Fruit fly (Drosophila melanogaster) whole organism, embryonic: ENCODE results near the gene Gga.
A peak's percentile ranks its signal among the peaks of the same experiment; 100 is the strongest.

Experiments
- Blimp-1 ChIP-seq: fragments of 200-800 bp; sonication (Bioruptor generic); optimal IDR thresholded peaks from 3 replicates; lab custom pipeline; 2018; ENCODE audit warnings: missing biosample characterization, missing genetic modification characterization, mild to moderate bottlenecking, moderate library complexity, missing genetic modification reagents
- CG11093 ChIP-seq: fragments of 200-800 bp; sonication (Bioruptor generic); IDR thresholded peaks from 3 replicates; pipeline ENCODE4 v1.3.6; 2022; ENCODE audit warnings: missing biosample characterization, missing genetic modification characterization
- CG11695 ChIP-seq: fragments of 200-800 bp; sonication (Bioruptor generic); IDR thresholded peaks from 3 replicates; pipeline ENCODE4 v1.3.6; 2022; ENCODE audit warnings: missing biosample characterization, missing genetic modification characterization
- CG12155 ChIP-seq: fragments of 200-800 bp; sonication (Bioruptor generic); optimal IDR thresholded peaks from 3 replicates; lab custom pipeline; 2016; ENCODE audit warnings: missing biosample characterization, missing genetic modification characterization
- CG12744 ChIP-seq: fragments of 200-800 bp; sonication (Bioruptor generic); optimal IDR thresholded peaks from 2 replicates; lab custom pipeline; 2016; ENCODE audit warnings: missing biosample characterization, missing genetic modification characterization
- CG13424 ChIP-seq: fragments of 200-800 bp; sonication (Bioruptor generic); optimal IDR thresholded peaks from 2 replicates; lab custom pipeline; 2019; ENCODE audit warnings: missing biosample characterization, mild to moderate bottlenecking, missing genetic modification characterization, moderate library complexity
- CG2116 ChIP-seq: fragments of 200-800 bp; sonication (Bioruptor generic); optimal IDR thresholded peaks from 3 replicates; lab custom pipeline; 2018; ENCODE audit warnings: missing biosample characterization, mild to moderate bottlenecking, missing genetic modification characterization
- CG31388 ChIP-seq: fragments of 200-800 bp; sonication (Bioruptor generic); optimal IDR thresholded peaks from 2 replicates; lab custom pipeline; 2016; ENCODE audit warnings: missing biosample characterization, missing genetic modification characterization
- CG33557 ChIP-seq: fragments of 200-800 bp; sonication (Bioruptor generic); optimal IDR thresholded peaks from 2 replicates; lab custom pipeline; 2019; ENCODE audit warnings: missing biosample characterization, mild to moderate bottlenecking, missing genetic modification characterization, moderate library complexity
- CG3995 ChIP-seq: fragments of 200-800 bp; sonication (Bioruptor generic); optimal IDR thresholded peaks from 3 replicates; lab custom pipeline; 2016; ENCODE audit warnings: missing biosample characterization, missing genetic modification characterization
- CG4820 ChIP-seq: fragments of 200-800 bp; sonication (Bioruptor generic); optimal IDR thresholded peaks from 3 replicates; lab custom pipeline; 2016; ENCODE audit warnings: missing biosample characterization, missing genetic modification characterization
- CG4854 ChIP-seq: fragments of 200-800 bp; sonication (Bioruptor generic); optimal IDR thresholded peaks from 2 replicates; lab custom pipeline; 2016; ENCODE audit warnings: missing biosample characterization, missing genetic modification characterization, inconsistent platforms
- CG7839 ChIP-seq: fragments of 200-800 bp; sonication (Bioruptor generic); optimal IDR thresholded peaks from 3 replicates; lab custom pipeline; 2018; ENCODE audit warnings: missing biosample characterization, mild to moderate bottlenecking, missing genetic modification characterization, moderate library complexity
- CG8478 ChIP-seq: fragments of >200 bp; optimal IDR thresholded peaks from 2 replicates; lab custom pipeline; 2018
- CG8944 ChIP-seq: fragments of 200-800 bp; sonication (Bioruptor generic); optimal IDR thresholded peaks from 3 replicates; lab custom pipeline; 2016; ENCODE audit warnings: missing biosample characterization, missing genetic modification characterization
- CTCF ChIP-seq: fragments of 200-800 bp; sonication (Bioruptor generic); optimal IDR thresholded peaks from 2 replicates; lab custom pipeline; 2017; ENCODE audit warnings: missing biosample characterization, mild to moderate bottlenecking, missing genetic modification characterization, moderate library complexity
- Dek ChIP-seq: fragments of 200-800 bp; sonication (Bioruptor generic); optimal IDR thresholded peaks from 3 replicates; lab custom pipeline; 2019; ENCODE audit warnings: missing biosample characterization, mild to moderate bottlenecking, missing genetic modification characterization, moderate library complexity
- Dfd ChIP-seq, 2 experiments: fragments of >200 bp; optimal IDR thresholded peaks; 2 replicates each; lab custom pipeline; 2017; ENCODE audit warnings: missing biosample characterization in 2 of 2, missing genetic modification characterization in 2 of 2
- Dp ChIP-seq: fragments of 200-800 bp; sonication (Bioruptor generic); optimal IDR thresholded peaks from 2 replicates; lab custom pipeline; 2018; ENCODE audit warnings: missing biosample characterization, mild to moderate bottlenecking, missing genetic modification characterization, moderate library complexity
- Dref ChIP-seq: fragments of 200-800 bp; sonication (Bioruptor generic); IDR thresholded peaks from 2 replicates; pipeline ENCODE4 v1.3.6; 2022; ENCODE audit warnings: missing biosample characterization, missing genetic modification characterization
- HLH4C ChIP-seq: fragments of 200-800 bp; sonication (Bioruptor generic); IDR thresholded peaks from 3 replicates; pipeline ENCODE4 v1.3.6; 2022; ENCODE audit warnings: missing biosample characterization, missing genetic modification characterization; ENCODE audit not compliant: partially characterized antibody
- HLHmδ ChIP-seq: fragments of 200-800 bp; sonication (Bioruptor generic); optimal IDR thresholded peaks from 2 replicates; lab custom pipeline; 2018; ENCODE audit warnings: missing biosample characterization, mild to moderate bottlenecking, missing genetic modification characterization, moderate library complexity
- Hand ChIP-seq: fragments of 200-800 bp; sonication (Bioruptor generic); optimal IDR thresholded peaks from 2 replicates; lab custom pipeline; 2017; ENCODE audit warnings: mild to moderate bottlenecking, missing biosample characterization, missing genetic modification reagents, missing genetic modification characterization
- Hmx ChIP-seq: fragments of 200-800 bp; sonication (Bioruptor generic); optimal IDR thresholded peaks from 2 replicates; lab custom pipeline; 2016; ENCODE audit warnings: missing biosample characterization, missing genetic modification characterization
- Hr78 ChIP-seq, 2 experiments: fragments of 200-800 bp in 1 of 2; fragments of >200 bp in 1 of 2; sonication (Bioruptor generic) in 1 of 2; optimal IDR thresholded peaks; 2 replicates each; lab custom pipeline; 2017 to 2019; ENCODE audit warnings: missing biosample characterization in 2 of 2, missing genetic modification characterization in 2 of 2, mild to moderate bottlenecking in 1 of 2, moderate library complexity in 1 of 2
- Jarid2 ChIP-seq: fragments of 200-800 bp; sonication (Bioruptor generic); optimal IDR thresholded peaks from 3 replicates; lab custom pipeline; 2017; ENCODE audit warnings: mild to moderate bottlenecking, missing biosample characterization, missing genetic modification reagents, missing genetic modification characterization
- Lpt ChIP-seq: fragments of >200 bp; optimal IDR thresholded peaks from 2 replicates; lab custom pipeline; 2018; ENCODE audit warnings: missing biosample characterization, missing genetic modification characterization
- Max ChIP-seq: fragments of 200-800 bp; sonication (Bioruptor generic); optimal IDR thresholded peaks from 2 replicates; lab custom pipeline; 2016; ENCODE audit warnings: missing biosample characterization, mild to moderate bottlenecking, missing genetic modification characterization
- Scr ChIP-seq: fragments of 200-800 bp; sonication (Bioruptor generic); IDR thresholded peaks from 2 replicates; pipeline ENCODE4 v1.3.6; 2022; ENCODE audit warnings: missing biosample characterization, missing genetic modification characterization; ENCODE audit not compliant: partially characterized antibody
- al ChIP-seq: fragments of 200-800 bp; sonication (Bioruptor generic); IDR thresholded peaks from 2 replicates; pipeline ENCODE4 v1.3.6; 2022; ENCODE audit warnings: missing biosample characterization, missing genetic modification characterization
- amos ChIP-seq: fragments of 200-800 bp; sonication (Bioruptor generic); IDR thresholded peaks from 2 replicates; pipeline ENCODE4 v1.3.6; 2022; ENCODE audit warnings: missing biosample characterization, missing genetic modification characterization; ENCODE audit not compliant: partially characterized antibody
- ap ChIP-seq: fragments of 200-800 bp; sonication (Bioruptor generic); IDR thresholded peaks from 2 replicates; pipeline ENCODE4 v1.3.6; 2022; ENCODE audit warnings: missing biosample characterization, missing genetic modification characterization
- chn ChIP-seq: fragments of 200-800 bp; sonication (Bioruptor generic); optimal IDR thresholded peaks from 2 replicates; lab custom pipeline; 2016; ENCODE audit warnings: missing biosample characterization, missing genetic modification characterization
- dmrt99B ChIP-seq: fragments of 200-800 bp; sonication (Bioruptor generic); optimal IDR thresholded peaks from 2 replicates; lab custom pipeline; 2018; ENCODE audit warnings: missing biosample characterization, mild to moderate bottlenecking, missing genetic modification characterization, moderate library complexity
- esg ChIP-seq: fragments of 200-800 bp; sonication (Bioruptor generic); conservative IDR thresholded peaks from 2 replicates; pipeline ENCODE4 v1.3.6; 2022; ENCODE audit warnings: missing biosample characterization, missing genetic modification characterization
- fd3F ChIP-seq: fragments of 200-800 bp; sonication (Bioruptor generic); optimal IDR thresholded peaks from 2 replicates; lab custom pipeline; 2018; ENCODE audit warnings: missing biosample characterization, mild to moderate bottlenecking, missing genetic modification characterization, moderate library complexity
- gro ChIP-seq: fragments of 200-800 bp; sonication (Bioruptor generic); optimal IDR thresholded peaks from 2 replicates; lab custom pipeline; 2016; ENCODE audit warnings: missing biosample characterization, missing genetic modification characterization
- hkb ChIP-seq, 2 experiments: fragments of 200-800 bp in 1 of 2; fragments of >200 bp in 1 of 2; sonication (Bioruptor generic) in 1 of 2; IDR thresholded peaks in 1 of 2; optimal IDR thresholded peaks in 1 of 2; 2 replicates each; pipeline versions ENCODE4 v1.3.6 to Lab custom; 2017 to 2022; ENCODE audit warnings: missing biosample characterization in 1 of 2, missing genetic modification characterization in 1 of 2
- maf-S ChIP-seq: fragments of 200-800 bp; sonication (Bioruptor generic); optimal IDR thresholded peaks from 2 replicates; lab custom pipeline; 2016; ENCODE audit warnings: missing biosample characterization, missing genetic modification characterization
- org-1 ChIP-seq: fragments of 200-800 bp; sonication (Bioruptor generic); optimal IDR thresholded peaks from 2 replicates; lab custom pipeline; 2017; ENCODE audit warnings: missing biosample characterization, missing genetic modification characterization
- pum ChIP-seq: fragments of 200-800 bp; sonication (Bioruptor generic); optimal IDR thresholded peaks from 2 replicates; lab custom pipeline; 2016; ENCODE audit warnings: missing biosample characterization, missing genetic modification characterization
- repo ChIP-seq: fragments of 200-800 bp; sonication (Bioruptor generic); optimal IDR thresholded peaks from 2 replicates; lab custom pipeline; 2016; ENCODE audit warnings: missing biosample characterization, missing genetic modification characterization
- rib ChIP-seq: fragments of 200-800 bp; sonication (Bioruptor generic); IDR thresholded peaks from 2 replicates; pipeline ENCODE4 v1.3.6; 2022; ENCODE audit warnings: missing biosample characterization, missing genetic modification characterization
- row ChIP-seq: fragments of 200-800 bp; sonication (Bioruptor generic); IDR thresholded peaks from 3 replicates; pipeline ENCODE4 v1.3.6; 2022; ENCODE audit warnings: missing biosample characterization, missing genetic modification characterization
- sc ChIP-seq, 3 experiments: fragments of >200 bp in 2 of 3; fragments of 200-800 bp in 1 of 3; sonication (Bioruptor generic) in 1 of 3; optimal IDR thresholded peaks; 2 replicates in 2 of 3; 3 replicates in 1 of 3; lab custom pipeline; 2017; ENCODE audit warnings: mild to moderate bottlenecking in 1 of 3, missing biosample characterization in 1 of 3, missing genetic modification characterization in 1 of 3, missing genetic modification reagents in 1 of 3
- tin ChIP-seq: fragments of 200-800 bp; sonication (Bioruptor generic); optimal IDR thresholded peaks from 3 replicates; lab custom pipeline; 2016; ENCODE audit warnings: missing biosample characterization, missing genetic modification characterization
- unc-4 ChIP-seq: fragments of 200-800 bp; sonication (Bioruptor generic); IDR thresholded peaks from 2 replicates; pipeline ENCODE4 v1.3.6; 2022; ENCODE audit warnings: missing biosample characterization, missing genetic modification characterization; ENCODE audit not compliant: partially characterized antibody
- vvl ChIP-seq: fragments of 200-800 bp; sonication (Bioruptor generic); IDR thresholded peaks from 2 replicates; pipeline ENCODE4 v1.3.6; 2022; ENCODE audit warnings: missing biosample characterization, missing genetic modification characterization
- zen2 ChIP-seq: fragments of 200-800 bp; sonication (Bioruptor generic); IDR thresholded peaks from 3 replicates; pipeline ENCODE4 v1.3.6; 2022; ENCODE audit warnings: missing biosample characterization, missing genetic modification characterization; ENCODE audit not compliant: partially characterized antibody

Gene Gga

dm6 chrX:9608727-9609419 lies 8.0 kb downstream of the Gga start, which contains the start of the genes LysRS and Hecw (continued):
- TF ChIP-seq sc (optimal IDR thresholded peaks at IDR 0.05; lab: Kevin White, UChicago): no peak
- TF ChIP-seq sc (GFP tag; optimal IDR thresholded peaks at IDR 0.05; lab: Kevin White, UChicago): no peak
- 0 out of 2 replicates have a peak, but pooled peaks have one; percentile 19 for TF ChIP-seq vvl
- TF ChIP-seq Dref (GFP tag; lab: Robert Waterston, UW): peak; percentile 52
- TF ChIP-seq CG2116 (GFP tag; lab: Kevin White, UChicago): peak; percentile 37
- TF ChIP-seq CG3995 (GFP tag; lab: Kevin White, UChicago): no peak
- TF ChIP-seq Dp (GFP tag; lab: Kevin White, UChicago): peak; percentile 63
- no peak for TF ChIP-seq CG4854 (GFP tag; lab: Kevin White, UChicago)
- 0 out of 3 replicates have a peak, but pooled peaks have one; percentile 18 for TF ChIP-seq zen2
- TF ChIP-seq CG7839 (tag; lab: Kevin White, UChicago): no peak
- TF ChIP-seq row (GFP tag; lab: Robert Waterston, UW): 0 out of 3 replicates have a peak, but pooled peaks have one; percentile 12
- no peak for TF ChIP-seq gro
- no peak for TF ChIP-seq CG33557 (GFP tag; lab: Kevin White, UChicago)
- TF ChIP-seq org-1 (GFP tag; lab: Kevin White, UChicago): no peak

dm6 chrX:9615471-9615870 lies 14.6 kb downstream of the Gga start:
- TF ChIP-seq hkb (optimal IDR thresholded peaks at IDR 0.05; lab: Kevin White, UChicago) (no peak), hkb (GFP tag; IDR thresholded peaks at IDR 0.05; lab: Robert Waterston, UW) (no peak), Scr (no peak), Max (GFP tag; lab: Kevin White, UChicago) (no peak), Hand (GFP tag; lab: Kevin White, UChicago) (no peak), Blimp-1 (GFP tag; lab: Kevin White, UChicago) (no peak), fd3F (GFP tag; lab: Kevin White, UChicago) (no peak), pum (peak; percentile 23), Dfd (GFP tag; optimal IDR thresholded peaks at IDR 0.05; lab: Kevin White, UChicago) (no peak), maf-S (no peak), esg (GFP tag; lab: Robert Waterston, UW) (no peak), CG12155 (GFP tag; lab: Kevin White, UChicago) (no peak), ap (GFP tag; lab: Robert Waterston, UW) (no peak), Hr78 (GFP tag; optimal IDR thresholded peaks at IDR 0.05; lab: Kevin White, UChicago) (no peak), rib (no peak), HLH4C (GFP tag; lab: Robert Waterston, UW) (no peak), CG13424 (tag; lab: Kevin White, UChicago) (peak; percentile 31), al (no peak), amos (GFP tag; lab: Robert Waterston, UW) (no peak), repo (GFP tag; lab: Kevin White, UChicago) (no peak), dmrt99B (tag; lab: Kevin White, UChicago) (peak; percentile 54), HLHmδ (no peak), Hmx (GFP tag; lab: Kevin White, UChicago) (no peak), tin (GFP tag; lab: Kevin White, UChicago) (no peak), CTCF (GFP tag; lab: Kevin White, UChicago) (no peak), CG31388 (GFP tag; lab: Kevin White, UChicago) (no peak), CG8478 (lab: Kevin White, UChicago) (no peak), chn (GFP tag; lab: Kevin White, UChicago) (no peak), unc-4 (GFP tag; lab: Robert Waterston, UW) (no peak), Dek (tag; lab: Kevin White, UChicago) (no peak), CG11695 (no peak), CG12744 (GFP tag; lab: Kevin White, UChicago) (no peak), CG8944 (no peak), Lpt (GFP tag; lab: Kevin White, UChicago) (no peak), CG4820 (GFP tag; lab: Kevin White, UChicago) (no peak), CG11093 (GFP tag; lab: Robert Waterston, UW) (no peak), Jarid2 (GFP tag; lab: Kevin White, UChicago) (no peak)
